Fruit fly (Drosophila melanogaster): ENCODE measurements around the gene CG13786.

The CG13786 gene

DNA sequence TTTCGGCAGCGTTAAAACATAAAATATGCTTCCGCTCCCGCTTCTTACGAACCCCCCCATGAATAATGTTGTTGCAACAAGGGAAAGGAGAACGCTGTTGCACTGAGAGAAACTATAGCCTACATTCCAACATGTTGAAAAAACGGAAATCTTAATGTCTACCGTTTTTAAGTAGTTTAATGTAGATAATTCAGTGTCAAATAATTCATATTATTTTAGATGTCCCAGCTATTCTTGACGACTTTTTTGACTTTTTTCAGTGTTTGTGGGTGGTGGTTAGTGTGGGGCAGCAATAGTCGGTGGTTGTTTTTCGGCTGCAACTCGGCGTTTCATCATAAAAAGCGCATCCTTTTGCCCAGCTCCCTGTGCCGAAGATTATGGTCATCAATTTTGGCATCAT is 9.2 kb upstream of the CG13786 start (continued):
- peak; percentile 44 for TF ChIP-seq pnt (GFP tag; optimal IDR thresholded peaks at IDR 0.05)
- peak; percentile 24 to 46 for TF ChIP-seq chif (GFP tag; optimal IDR thresholded peaks at IDR 0.05)
- TF ChIP-seq corto (GFP tag; optimal IDR thresholded peaks at IDR 0.05): no peak
- peak; percentile 58 for TF ChIP-seq CG2875 (GFP tag; optimal IDR thresholded peaks at IDR 0.05)
- no peak for TF ChIP-seq al (GFP tag; IDR thresholded peaks at IDR 0.05)
- TF ChIP-seq tin (GFP tag; optimal IDR thresholded peaks at IDR 0.05): peak; percentile 55
- TF ChIP-seq ab (GFP tag; optimal IDR thresholded peaks at IDR 0.05): no peak
- no peak for TF ChIP-seq CG34224 (GFP tag; IDR thresholded peaks at IDR 0.05; ENCODE audit: partially characterized antibody)
- no peak for TF ChIP-seq CkIIα-i1 (GFP tag; IDR thresholded peaks at IDR 0.05)
- TF ChIP-seq CG9817 (tag; optimal IDR thresholded peaks at IDR 0.05): no peak
- no peak for TF ChIP-seq CG11085 (GFP tag; IDR thresholded peaks at IDR 0.05)
- no peak for TF ChIP-seq disco-r (GFP tag; optimal IDR thresholded peaks at IDR 0.05)
- no peak for TF ChIP-seq bowl (GFP tag; IDR thresholded peaks at IDR 0.05)
- no peak for TF ChIP-seq gro (GFP tag; optimal IDR thresholded peaks at IDR 0.05)
- peak; percentile 10 for TF ChIP-seq jing (GFP tag; optimal IDR thresholded peaks at IDR 0.05)
- no peak for TF ChIP-seq HHEX (GFP tag; optimal IDR thresholded peaks at IDR 0.05)
- TF ChIP-seq Atf6 (GFP tag; IDR thresholded peaks at IDR 0.05): no peak
- peak; percentile 13 for TF ChIP-seq Chrac-16 (GFP tag; optimal IDR thresholded peaks at IDR 0.05)
- no peak for TF ChIP-seq gcm2 (GFP tag; optimal IDR thresholded peaks at IDR 0.05)
- no peak for TF ChIP-seq tll (GFP tag; optimal IDR thresholded peaks at IDR 0.05)
- peak; percentile 51 for TF ChIP-seq slbo (GFP tag; IDR thresholded peaks at IDR 0.05)
- TF ChIP-seq TFAM (GFP tag; optimal IDR thresholded peaks at IDR 0.05): no peak
- TF ChIP-seq jigr1 (GFP tag; IDR thresholded peaks at IDR 0.05): no peak
- no peak for TF ChIP-seq CG14014 (GFP tag; IDR thresholded peaks at IDR 0.05)
- TF ChIP-seq fru (optimal IDR thresholded peaks at IDR 0.05): no peak
- TF ChIP-seq ash1 (GFP tag; optimal IDR thresholded peaks at IDR 0.05): no peak
- TF ChIP-seq Fer2 (tag; optimal IDR thresholded peaks at IDR 0.05): no peak
- no peak for TF ChIP-seq kni (GFP tag; optimal IDR thresholded peaks at IDR 0.05)
- no peak for TF ChIP-seq CG4328 (GFP tag; optimal IDR thresholded peaks at IDR 0.05)
- no peak for TF ChIP-seq H2.0 (GFP tag; IDR thresholded peaks at IDR 0.05)
- TF ChIP-seq zen2 (GFP tag; IDR thresholded peaks at IDR 0.05; ENCODE audit: partially characterized antibody): no peak
- peak; percentile 4 for TF ChIP-seq CG12942 (GFP tag; optimal IDR thresholded peaks at IDR 0.05)
- no peak for TF ChIP-seq Hmx (GFP tag; optimal IDR thresholded peaks at IDR 0.05)
- no peak for TF ChIP-seq Nf-YB (GFP tag; optimal IDR thresholded peaks at IDR 0.05)
- TF ChIP-seq ewg (GFP tag; optimal IDR thresholded peaks at IDR 0.05): peak; percentile 39
- no peak for TF ChIP-seq CG31388 (GFP tag; optimal IDR thresholded peaks at IDR 0.05)
- no peak for TF ChIP-seq dan (GFP tag; IDR thresholded peaks at IDR 0.05)
- no peak for TF ChIP-seq peb (GFP tag; IDR thresholded peaks at IDR 0.05)
- TF ChIP-seq Sox102F (GFP tag; optimal IDR thresholded peaks at IDR 0.05): peak; percentile 75
- no peak for TF ChIP-seq Poxn (GFP tag; IDR thresholded peaks at IDR 0.05)
- TF ChIP-seq CG8765 (GFP tag; IDR thresholded peaks at IDR 0.05): no peak
- peak; percentile 10 for TF ChIP-seq CG9876 (GFP tag; optimal IDR thresholded peaks at IDR 0.05)
- 0 out of 2 replicates have a peak, but pooled peaks have one; percentile 43 for TF ChIP-seq ttk (GFP tag; IDR thresholded peaks at IDR 0.05)
- no peak for TF ChIP-seq CG7745 (tag; optimal IDR thresholded peaks at IDR 0.05)
- TF ChIP-seq CG15073 (GFP tag; optimal IDR thresholded peaks at IDR 0.05): no peak
- TF ChIP-seq CG7271 (tag; optimal IDR thresholded peaks at IDR 0.05): no peak
- TF ChIP-seq MTF-1 (GFP tag; optimal IDR thresholded peaks at IDR 0.05; ENCODE audit: borderline replicate concordance): no peak
- TF ChIP-seq CG13123 (GFP tag; optimal IDR thresholded peaks at IDR 0.05): no peak
- TF ChIP-seq prd (optimal IDR thresholded peaks at IDR 0.05): no peak
- TF ChIP-seq prd (GFP tag; IDR thresholded peaks at IDR 0.05): peak; percentile 63
- TF ChIP-seq gcm (GFP tag; optimal IDR thresholded peaks at IDR 0.05): peak; percentile 40
- peak; percentile 51 for TF ChIP-seq CG16863 (GFP tag; optimal IDR thresholded peaks at IDR 0.05)
- no peak for TF ChIP-seq CG16779 (GFP tag; IDR thresholded peaks at IDR 0.05)
